Worm (Caenorhabditis elegans): Measurements from ENCODE around the gene Y46D2A.2.

- TF ChIP-seq npax-4 (tag; optimal IDR thresholded peaks at IDR 0.05) (no peak), ama-1 (optimal IDR thresholded peaks at IDR 0.05) (no peak), pqm-1 (tag; optimal IDR thresholded peaks at IDR 0.05) (no peak), syd-9 (tag; optimal IDR thresholded peaks at IDR 0.05) (no peak), fkh-10 (GFP tag; optimal IDR thresholded peaks at IDR 0.05) (no peak), ets-4 (tag; optimal IDR thresholded peaks at IDR 0.05) (no peak), unc-3 (GFP tag; conservative IDR thresholded peaks at IDR 0.05) (no peak), unc-3 (tag; optimal IDR thresholded peaks at IDR 0.05) (no peak), ceh-14 (tag; optimal IDR thresholded peaks at IDR 0.05) (no peak), hlh-30 (tag; optimal IDR thresholded peaks at IDR 0.05; ENCODE audit: insufficient read depth) (no peak)
These were observed 25.2 kb downstream of the Y46D2A.2 start, which contains the start of gene btb-18 for ce11 chrII:3297914-3298313.
